Fruit fly (Drosophila melanogaster): Measurements from ENCODE around the gene CG31689.

The CG31689 gene

dm6 chr2L:2737561-2737960, 12.1 kb downstream of the CG31689 start:
- no peak for TF ChIP-seq noc (tag; optimal IDR thresholded peaks at IDR 0.05)

- TF ChIP-seq noc (tag; optimal IDR thresholded peaks at IDR 0.05) = no peak
Measured at dm6 chr2L:2739820-2740230, 14.4 kb downstream of the CG31689 start, which contains the start of gene Hrs. Gene Hrs, plus strand, starts transcription at chr2L:2739986.

dm6 chr2L:2744852-2745251, 19.4 kb downstream of the CG31689 start, which contains the start of the genes CG9961 and Cwc25:
Gene CG9961, minus strand, starts transcription at chr2L:2744934.
Gene Cwc25, plus strand, starts transcription at chr2L:2745098.
- TF ChIP-seq noc (tag; optimal IDR thresholded peaks at IDR 0.05) = no peak

dm6 chr2L:2748480-2749143, 23.1 kb downstream of the CG31689 start:
- TF ChIP-seq noc (tag; optimal IDR thresholded peaks at IDR 0.05) = peak; percentile 93

dm6 chr2L:2749144-2749766, 23.8 kb downstream of the CG31689 start:
- no peak for TF ChIP-seq noc (tag; optimal IDR thresholded peaks at IDR 0.05)

dm6 chr2L:2750337-2751084, 25.0 kb downstream of the CG31689 start:
- peak; percentile 81 for TF ChIP-seq noc (tag; optimal IDR thresholded peaks at IDR 0.05)

dm6 chr2L:2751085-2751710, 25.7 kb downstream of the CG31689 start:
- TF ChIP-seq noc (tag; optimal IDR thresholded peaks at IDR 0.05) = no peak

dm6 chr2L:2751904-2752459, 26.5 kb downstream of the CG31689 start, which contains the start of gene Bacc:
Gene Bacc, plus strand, starts transcription at chr2L:2752445.
- peak; percentile 96 for TF ChIP-seq noc (tag; optimal IDR thresholded peaks at IDR 0.05)

dm6 chr2L:2752460-2753411, 27.3 kb downstream of the CG31689 start, which contains the start of gene Pgk:
Gene Pgk, minus strand, starts transcription at chr2L:2753068.
- peak; percentile 65 for TF ChIP-seq noc (tag; optimal IDR thresholded peaks at IDR 0.05)

- TF ChIP-seq noc (tag; optimal IDR thresholded peaks at IDR 0.05) = no peak
Measured at dm6 chr2L:2753789-2754436, 28.4 kb downstream of the CG31689 start.

- TF ChIP-seq noc (tag; optimal IDR thresholded peaks at IDR 0.05) = peak; percentile 88
Measured at dm6 chr2L:2754437-2755322, 29.2 kb downstream of the CG31689 start.

- no peak for TF ChIP-seq noc (tag; optimal IDR thresholded peaks at IDR 0.05)
Measured at dm6 chr2L:2755323-2755695, 29.8 kb downstream of the CG31689 start.

dm6 chr2L:2757930-2758556, 32.6 kb downstream of the CG31689 start:
- TF ChIP-seq noc (tag; optimal IDR thresholded peaks at IDR 0.05) = no peak

Measured in whole organism, larva.